Fruit fly (Drosophila melanogaster): Measurements from ENCODE around the gene CtsB.

CtsB gene

dm6 chrX:13781739-13782502 lies at the start of gene CtsB, which contains the start of gene amrt:
CtsB (minus strand) TSS chrX:13782170.
amrt (plus strand) TSS chrX:13782459.
- no peak for TF ChIP-seq CG8478 (optimal IDR thresholded peaks at IDR 0.05)
- no peak for TF ChIP-seq CTCF (optimal IDR thresholded peaks at IDR 0.05)

dm6 chrX:13830029-13830428 lies 48.1 kb upstream of the CtsB start, which contains the start of gene jub:
jub (minus strand) TSS chrX:13830317.
- TF ChIP-seq CG8478 (optimal IDR thresholded peaks at IDR 0.05) (no peak), CTCF (optimal IDR thresholded peaks at IDR 0.05) (no peak)

dm6 chrX:13828870-13829269 lies 46.9 kb upstream of the CtsB start:
- TF ChIP-seq CG8478 (optimal IDR thresholded peaks at IDR 0.05) (no peak), CTCF (optimal IDR thresholded peaks at IDR 0.05) (no peak)

dm6 chrX:13822753-13823152 lies 40.8 kb upstream of the CtsB start, which contains the start of gene Nup93-1:
Nup93-1 (plus strand) TSS chrX:13822826.
- TF ChIP-seq CTCF (optimal IDR thresholded peaks at IDR 0.05) (no peak), CG8478 (optimal IDR thresholded peaks at IDR 0.05) (no peak)

dm6 chrX:13821775-13822493 lies 40.0 kb upstream of the CtsB start, which contains the start of gene Clic:
Clic (minus strand) TSS chrX:13822307.
- TF ChIP-seq CTCF (optimal IDR thresholded peaks at IDR 0.05) = no peak
- no peak for TF ChIP-seq CG8478 (optimal IDR thresholded peaks at IDR 0.05)

- TF ChIP-seq CTCF (optimal IDR thresholded peaks at IDR 0.05) = no peak
- TF ChIP-seq CG8478 (optimal IDR thresholded peaks at IDR 0.05) = no peak
These were observed 39.2 kb upstream of the CtsB start for dm6 chrX:13821039-13821774.

dm6 chrX:13820310-13821038 lies 38.5 kb upstream of the CtsB start:
- TF ChIP-seq CTCF (optimal IDR thresholded peaks at IDR 0.05) (no peak), CG8478 (optimal IDR thresholded peaks at IDR 0.05) (no peak)

dm6 chrX:13819682-13820081 lies 37.7 kb upstream of the CtsB start:
- TF ChIP-seq CTCF (optimal IDR thresholded peaks at IDR 0.05) = no peak
- TF ChIP-seq CG8478 (optimal IDR thresholded peaks at IDR 0.05) = no peak

dm6 chrX:13818841-13819240 lies 36.9 kb upstream of the CtsB start:
- no peak for TF ChIP-seq CTCF (optimal IDR thresholded peaks at IDR 0.05)
- no peak for TF ChIP-seq CG8478 (optimal IDR thresholded peaks at IDR 0.05)

dm6 chrX:13818172-13818472 lies 36.2 kb upstream of the CtsB start:
- TF ChIP-seq CG8478 (optimal IDR thresholded peaks at IDR 0.05) (no peak), CTCF (optimal IDR thresholded peaks at IDR 0.05) (no peak)

- TF ChIP-seq CG8478 (optimal IDR thresholded peaks at IDR 0.05) (no peak), CTCF (optimal IDR thresholded peaks at IDR 0.05) (no peak)
These were observed 35.6 kb upstream of the CtsB start for dm6 chrX:13817418-13818171.

dm6 chrX:13815526-13816173 lies 33.7 kb upstream of the CtsB start:
- no peak for TF ChIP-seq CG8478 (optimal IDR thresholded peaks at IDR 0.05)
- TF ChIP-seq CTCF (optimal IDR thresholded peaks at IDR 0.05) = no peak

dm6 chrX:13814058-13814457 lies 32.1 kb upstream of the CtsB start:
- TF ChIP-seq CTCF (optimal IDR thresholded peaks at IDR 0.05) (no peak), CG8478 (optimal IDR thresholded peaks at IDR 0.05) (no peak)

- TF ChIP-seq CTCF (optimal IDR thresholded peaks at IDR 0.05) = peak in 1 of 2 experiments; percentile 29
- no peak for TF ChIP-seq CG8478 (optimal IDR thresholded peaks at IDR 0.05)
These were observed 29.5 kb upstream of the CtsB start, which contains the start of gene CG11095 for dm6 chrX:13811480-13811879. CG11095 (plus strand) TSS chrX:13811684.

All from S2 (cell line).